Fruit fly (Drosophila melanogaster): ENCODE results near the gene Dhc64C.

Gene Dhc64C

DNA sequence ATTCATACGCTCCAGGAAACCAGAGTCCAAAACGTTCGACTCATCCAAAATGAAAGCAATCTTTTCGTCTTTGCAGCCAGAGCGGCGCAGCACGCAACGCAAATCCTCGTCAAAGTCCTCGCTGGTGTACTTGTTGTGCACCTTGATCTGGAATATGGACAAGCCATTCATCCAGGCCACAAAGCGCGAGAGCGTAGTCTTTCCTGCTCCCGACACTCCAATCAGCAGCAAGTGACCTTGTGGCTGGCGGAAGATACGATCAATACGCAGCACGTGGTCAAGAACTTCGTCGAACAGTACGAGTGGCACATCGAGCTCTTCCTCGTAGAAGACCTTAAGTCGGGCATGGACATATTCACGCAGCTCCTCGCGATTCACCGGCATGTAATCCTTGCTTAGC lies 11.3 kb downstream of the Dhc64C start:
- TF ChIP-seq Mio (GFP tag; optimal IDR thresholded peaks at IDR 0.05) (no peak), Abd-B (GFP tag; optimal IDR thresholded peaks at IDR 0.05) (no peak), Dif (GFP tag; optimal IDR thresholded peaks at IDR 0.05; ENCODE audit: partially characterized antibody) (no peak), Jra (GFP tag; optimal IDR thresholded peaks at IDR 0.05) (no peak), ey (GFP tag; optimal IDR thresholded peaks at IDR 0.05) (no peak), tai (GFP tag; optimal IDR thresholded peaks at IDR 0.05) (no peak), lola (GFP tag; optimal IDR thresholded peaks at IDR 0.05) (no peak), sage (GFP tag; optimal IDR thresholded peaks at IDR 0.05) (no peak), CrebA (GFP tag; optimal IDR thresholded peaks at IDR 0.05; ENCODE audit: borderline replicate concordance) (no peak), Hr78 (GFP tag; optimal IDR thresholded peaks at IDR 0.05) (no peak), sv (GFP tag; optimal IDR thresholded peaks at IDR 0.05) (no peak), OdsH (GFP tag; optimal IDR thresholded peaks at IDR 0.05) (no peak), rgr (GFP tag; optimal IDR thresholded peaks at IDR 0.05) (no peak)

DNA sequence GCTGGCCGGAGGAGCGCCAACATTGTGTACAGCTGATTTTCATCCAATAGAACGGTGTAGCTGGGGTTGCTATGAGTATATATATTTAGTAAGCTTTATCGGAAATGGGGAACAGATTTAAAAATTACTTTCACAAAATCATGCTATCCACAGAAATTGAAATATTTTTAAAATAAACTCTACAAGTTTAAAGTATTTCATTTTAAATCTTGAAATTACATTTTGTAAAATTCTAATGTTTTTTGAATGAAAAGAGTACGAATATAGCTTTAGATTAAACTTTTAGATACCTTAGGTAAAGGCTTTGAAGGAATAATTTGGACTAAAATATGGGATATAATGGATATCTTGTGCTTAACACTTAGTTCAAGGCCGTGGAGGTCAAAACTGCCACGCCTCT lies 18.2 kb downstream of the Dhc64C start, which contains the start of gene CG18808:
Gene CG18808, minus strand, starts transcription at position 101 of the 400 bp plus-strand sequence.
- TF ChIP-seq GATAd (GFP tag; optimal IDR thresholded peaks at IDR 0.05) = no peak
- no peak for TF ChIP-seq Rel (GFP tag; optimal IDR thresholded peaks at IDR 0.05)
- TF ChIP-seq Rel (tag; optimal IDR thresholded peaks at IDR 0.05) = no peak
- TF ChIP-seq ey (GFP tag; optimal IDR thresholded peaks at IDR 0.05) = no peak
- no peak for TF ChIP-seq Dif (GFP tag; optimal IDR thresholded peaks at IDR 0.05; ENCODE audit: partially characterized antibody)
- no peak for TF ChIP-seq pan (optimal IDR thresholded peaks at IDR 0.05)
- TF ChIP-seq tai (GFP tag; optimal IDR thresholded peaks at IDR 0.05) = no peak
- no peak for TF ChIP-seq fru (GFP tag; optimal IDR thresholded peaks at IDR 0.05)
- TF ChIP-seq Abd-B (GFP tag; optimal IDR thresholded peaks at IDR 0.05) = no peak
- TF ChIP-seq foxo (GFP tag; optimal IDR thresholded peaks at IDR 0.05) = no peak
- no peak for TF ChIP-seq Mio (GFP tag; optimal IDR thresholded peaks at IDR 0.05)
- TF ChIP-seq usp (GFP tag; optimal IDR thresholded peaks at IDR 0.05) = no peak
- no peak for TF ChIP-seq Dfd (GFP tag; optimal IDR thresholded peaks at IDR 0.05)
- no peak for TF ChIP-seq br (GFP tag; optimal IDR thresholded peaks at IDR 0.05)

dm6 chr3L:4805751-4806150 lies 19.7 kb downstream of the Dhc64C start:
- peak; percentile 75 for TF ChIP-seq Myc (optimal IDR thresholded peaks at IDR 0.05)
- TF ChIP-seq dsf (GFP tag; optimal IDR thresholded peaks at IDR 0.05; ENCODE audit: borderline replicate concordance) = no peak

DNA sequence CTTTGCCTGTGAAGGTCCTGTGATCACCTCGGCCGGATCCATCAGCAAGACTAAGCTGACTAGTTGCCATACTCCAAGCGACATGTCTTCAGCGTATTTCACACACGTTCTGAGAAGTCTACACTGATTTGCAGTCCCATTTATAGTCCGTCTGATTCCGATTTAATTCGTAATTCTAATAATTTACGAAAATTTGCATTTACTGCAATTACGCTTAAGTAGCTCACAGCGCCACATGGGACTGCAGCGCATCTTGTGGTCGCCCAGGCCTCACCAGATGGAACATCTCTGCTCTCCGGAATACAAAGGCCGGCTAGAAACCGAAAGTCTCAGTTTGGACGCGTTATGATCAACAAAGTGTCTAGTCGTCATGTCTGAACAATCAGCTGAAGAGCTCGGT lies 20.3 kb downstream of the Dhc64C start, which contains the start of gene CG7509:
Gene CG7509, minus strand, starts transcription at position 101 of the 400 bp plus-strand sequence.
- TF ChIP-seq Myc (optimal IDR thresholded peaks at IDR 0.05) = no peak
- no peak for TF ChIP-seq foxo (GFP tag; optimal IDR thresholded peaks at IDR 0.05)
- TF ChIP-seq HLH106 (tag; optimal IDR thresholded peaks at IDR 0.05) = no peak
- no peak for TF ChIP-seq Hr78 (GFP tag; optimal IDR thresholded peaks at IDR 0.05)
- no peak for TF ChIP-seq sv (GFP tag; optimal IDR thresholded peaks at IDR 0.05)
- no peak for TF ChIP-seq Rel (GFP tag; optimal IDR thresholded peaks at IDR 0.05)
- TF ChIP-seq Rel (tag; optimal IDR thresholded peaks at IDR 0.05) = no peak
- no peak for TF ChIP-seq Hr83 (GFP tag; optimal IDR thresholded peaks at IDR 0.05; ENCODE audit: poor library complexity, severe bottlenecking)
- TF ChIP-seq pan (optimal IDR thresholded peaks at IDR 0.05) = no peak
- TF ChIP-seq Vsx2 (GFP tag; optimal IDR thresholded peaks at IDR 0.05; ENCODE audit: partially characterized antibody) = no peak
- TF ChIP-seq OdsH (GFP tag; optimal IDR thresholded peaks at IDR 0.05) = no peak
- TF ChIP-seq CrebA (GFP tag; optimal IDR thresholded peaks at IDR 0.05; ENCODE audit: borderline replicate concordance) = no peak
- TF ChIP-seq N (GFP tag; optimal IDR thresholded peaks at IDR 0.05) = no peak
- no peak for TF ChIP-seq brk (GFP tag; optimal IDR thresholded peaks at IDR 0.05)
- no peak for TF ChIP-seq Abd-B (GFP tag; optimal IDR thresholded peaks at IDR 0.05)
- no peak for TF ChIP-seq jim (GFP tag; optimal IDR thresholded peaks at IDR 0.05)
- no peak for TF ChIP-seq br (GFP tag; optimal IDR thresholded peaks at IDR 0.05)
- TF ChIP-seq woc (GFP tag; optimal IDR thresholded peaks at IDR 0.05) = no peak

dm6 chr3L:4800641-4801040 lies 24.8 kb downstream of the Dhc64C start:
- TF ChIP-seq dsf (GFP tag; optimal IDR thresholded peaks at IDR 0.05; ENCODE audit: borderline replicate concordance) = no peak
- no peak for TF ChIP-seq rgr (GFP tag; optimal IDR thresholded peaks at IDR 0.05)
- no peak for TF ChIP-seq N (GFP tag; optimal IDR thresholded peaks at IDR 0.05)

dm6 chr3L:4776432-4776831 lies 49.1 kb downstream of the Dhc64C start:
- TF ChIP-seq Vsx2 (GFP tag; optimal IDR thresholded peaks at IDR 0.05; ENCODE audit: partially characterized antibody) = no peak
- TF ChIP-seq dmrt93B (GFP tag; optimal IDR thresholded peaks at IDR 0.05) = no peak
- no peak for TF ChIP-seq ey (GFP tag; optimal IDR thresholded peaks at IDR 0.05)
- no peak for TF ChIP-seq foxo (GFP tag; optimal IDR thresholded peaks at IDR 0.05)
- no peak for TF ChIP-seq rgr (GFP tag; optimal IDR thresholded peaks at IDR 0.05)
- TF ChIP-seq Hr83 (GFP tag; optimal IDR thresholded peaks at IDR 0.05; ENCODE audit: poor library complexity, severe bottlenecking) = no peak
- no peak for TF ChIP-seq tai (GFP tag; optimal IDR thresholded peaks at IDR 0.05)
- TF ChIP-seq woc (GFP tag; optimal IDR thresholded peaks at IDR 0.05) = no peak
- no peak for TF ChIP-seq Jra (GFP tag; optimal IDR thresholded peaks at IDR 0.05)
- TF ChIP-seq Myc (optimal IDR thresholded peaks at IDR 0.05) = no peak
- TF ChIP-seq N (GFP tag; optimal IDR thresholded peaks at IDR 0.05) = no peak
- no peak for TF ChIP-seq pan (optimal IDR thresholded peaks at IDR 0.05)
- no peak for TF ChIP-seq Hr78 (GFP tag; optimal IDR thresholded peaks at IDR 0.05)
- TF ChIP-seq Rel (GFP tag; optimal IDR thresholded peaks at IDR 0.05) = no peak
- no peak for TF ChIP-seq Rel (tag; optimal IDR thresholded peaks at IDR 0.05)
- no peak for TF ChIP-seq h (GFP tag; optimal IDR thresholded peaks at IDR 0.05)
